Worm (Caenorhabditis elegans) whole organism, L1 larva: ENCODE results near the gene ghi-1.

Experiments used
- aha-1 ChIP-seq: fragments of 150-350 bp; optimal IDR thresholded peaks from 2 replicates; lab custom pipeline; 2014; ENCODE audit warnings: missing biosample characterization, missing genetic modification characterization
- alr-1 ChIP-seq: fragments of 200-800 bp; sonication (Bioruptor generic); optimal IDR thresholded peaks from 2 replicates; lab custom pipeline; 2018; ENCODE audit warnings: borderline replicate concordance, mild to moderate bottlenecking, missing genetic modification characterization, missing compliant biosample characterization
- dpl-1 ChIP-seq, 3 experiments: fragments of 150-350 bp in 2 of 3; sonication (generic microtip) in 1 of 3; optimal IDR thresholded peaks; 2 replicates each; lab custom pipeline; 2014 to 2017; ENCODE audit warnings: missing biosample characterization in 3 of 3, missing genetic modification characterization in 3 of 3, missing genetic modification reagents in 3 of 3
- efl-1 ChIP-seq, 4 experiments: fragments of 150-350 bp; optimal IDR thresholded peaks in 3 of 4; peaks in 1 of 4; 1 replicate in 1 of 4; 2 replicates in 3 of 4; lab custom pipeline; 2014; ENCODE audit warnings: missing biosample characterization in 2 of 4, missing genetic modification characterization in 2 of 4, missing genetic modification reagents in 2 of 4
- egl-27 ChIP-seq, 2 experiments: fragments of 150-350 bp in 1 of 2; sonication (generic microtip); optimal IDR thresholded peaks; 3 replicates each; lab custom pipeline; 2017 to 2018; ENCODE audit warnings: missing biosample characterization in 2 of 2, missing genetic modification characterization in 2 of 2, missing genetic modification reagents in 2 of 2
- jun-1 ChIP-seq: fragments of 150-350 bp; optimal IDR thresholded peaks from 2 replicates; lab custom pipeline; 2014; ENCODE audit warnings: missing biosample characterization, missing genetic modification reagents, missing genetic modification characterization
- tlp-1 ChIP-seq: fragments of 150-350 bp; optimal IDR thresholded peaks from 2 replicates; lab custom pipeline; 2014; ENCODE audit warnings: missing biosample characterization, missing genetic modification characterization
- unc-86 ChIP-seq: sonication (generic microtip); optimal IDR thresholded peaks from 2 replicates; lab custom pipeline; 2016; ENCODE audit warnings: missing genetic modification characterization, missing compliant biosample characterization
- ztf-4 ChIP-seq: fragments of 150-350 bp; optimal IDR thresholded peaks from 2 replicates; lab custom pipeline; 2014; ENCODE audit warnings: missing biosample characterization, missing genetic modification characterization

ce11 chrII:11632689-11633088, 13.9 kb upstream of the ghi-1 start:
- TF ChIP-seq unc-86 (tag; lab: Kevin White, UChicago), result no peak
- TF ChIP-seq aha-1, result no peak
- peak; percentile 34 to 51 for TF ChIP-seq efl-1 (optimal IDR thresholded peaks at IDR 0.05; lab: Kevin White, UChicago)
- peak in 1 of 2 experiments; percentile 4 for TF ChIP-seq efl-1 (GFP tag; optimal IDR thresholded peaks at IDR 0.05 in 1 of 2; lab: Kevin White, UChicago)
- TF ChIP-seq ztf-4 (tag; lab: Kevin White, UChicago), result no peak
- no peak for TF ChIP-seq tlp-1 (tag; lab: Kevin White, UChicago)
- peak; percentile 4 to 10 for TF ChIP-seq egl-27 (tag; optimal IDR thresholded peaks at IDR 0.05; lab: Kevin White, UChicago)
- TF ChIP-seq dpl-1 (GFP tag; optimal IDR thresholded peaks at IDR 0.05; lab: Kevin White, UChicago), result no peak
- TF ChIP-seq jun-1, result peak; percentile 15
- no peak for TF ChIP-seq alr-1 (tag; lab: Kevin White, UChicago)
